Fruit fly (Drosophila melanogaster): Measurements from ENCODE around the gene Ets97D.

DNA sequence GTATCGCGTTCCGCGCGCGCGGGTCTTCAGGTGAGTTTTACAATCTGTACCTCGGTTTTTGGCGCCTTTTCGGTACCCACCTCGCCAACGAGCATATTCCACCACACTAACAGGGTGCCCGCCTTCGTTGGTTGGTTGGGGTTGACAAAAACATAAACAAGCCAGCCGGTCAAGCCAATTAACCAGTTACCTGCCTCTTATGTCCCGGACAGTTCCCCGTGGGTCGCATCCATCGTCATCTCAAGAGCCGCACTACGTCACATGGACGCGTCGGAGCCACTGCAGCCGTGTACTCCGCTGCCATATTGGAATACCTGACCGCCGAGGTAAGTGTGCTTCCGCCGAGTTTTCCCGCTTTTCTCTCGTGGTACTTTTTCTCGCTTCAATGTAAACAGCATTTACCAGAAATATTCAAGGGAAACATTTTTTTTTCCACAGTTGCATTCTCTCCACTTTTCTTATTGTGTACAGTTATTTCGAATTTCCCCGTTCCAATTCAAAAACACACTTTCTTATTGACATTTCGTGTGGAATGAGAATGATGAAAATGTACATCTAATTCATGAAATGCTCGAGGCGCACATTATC, 45.1 kb downstream of the Ets97D start:
- no peak for TF ChIP-seq CTCF (optimal IDR thresholded peaks at IDR 0.05)
- TF ChIP-seq CG8478 (optimal IDR thresholded peaks at IDR 0.05), result no peak
